Worm (Caenorhabditis elegans): ENCODE data around the gene T22F3.12.

DNA sequence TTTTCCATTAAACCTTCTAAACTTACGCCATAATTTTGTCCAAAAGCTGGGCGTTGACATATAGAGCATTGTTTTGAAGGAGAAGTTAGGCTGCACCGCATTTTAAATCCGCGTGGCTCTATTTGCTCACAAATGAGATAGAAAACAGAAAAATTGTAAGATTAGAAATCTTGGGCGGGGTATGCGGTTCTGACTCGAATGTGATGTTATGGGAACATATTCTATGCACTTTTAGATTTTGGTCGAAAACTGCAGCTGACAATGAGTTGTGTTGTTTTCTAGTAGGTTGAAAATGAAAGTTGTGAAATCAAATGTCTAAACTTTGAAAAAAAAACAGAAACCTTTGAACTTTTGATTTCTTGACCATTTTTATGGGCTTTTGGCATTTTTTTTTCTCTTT lies 48.7 kb downstream of the T22F3.12 start, which contains the start of gene nhr-222:
- no peak for TF ChIP-seq ztf-23 (GFP tag; IDR thresholded peaks at IDR 0.05)
- TF ChIP-seq flt-1 (GFP tag; IDR thresholded peaks at IDR 0.05) = no peak
- TF ChIP-seq cog-1 (tag; optimal IDR thresholded peaks at IDR 0.05) = no peak

Data from whole organism, midembryonic.